Fruit fly (Drosophila melanogaster) whole organism, embryonic: ENCODE results near the gene CG31548.

Experiments
- Aef1 ChIP-seq: fragments of 200-800 bp; sonication (Bioruptor generic); IDR thresholded peaks from 3 replicates; pipeline ENCODE4 v1.3.6; 2022; ENCODE audit warnings: missing biosample characterization, missing genetic modification characterization
- Atf3 ChIP-seq: fragments of 200-800 bp; sonication (Bioruptor generic); optimal IDR thresholded peaks from 3 replicates; lab custom pipeline; 2016; ENCODE audit warnings: missing biosample characterization, missing genetic modification characterization
- CG10267 ChIP-seq: fragments of 200-800 bp; sonication (Bioruptor generic); optimal IDR thresholded peaks from 2 replicates; lab custom pipeline; 2018; ENCODE audit warnings: missing biosample characterization, mild to moderate bottlenecking, missing genetic modification characterization, moderate library complexity
- CG11456 ChIP-seq: fragments of 200-800 bp; sonication (Bioruptor generic); IDR thresholded peaks from 3 replicates; pipeline ENCODE4 v1.3.6; 2022; ENCODE audit warnings: missing biosample characterization, missing genetic modification characterization
- CG12071 ChIP-seq: fragments of 200-800 bp; sonication (Bioruptor generic); optimal IDR thresholded peaks from 3 replicates; lab custom pipeline; 2018; ENCODE audit warnings: missing biosample characterization, mild to moderate bottlenecking, missing genetic modification characterization
- CG12659 ChIP-seq: fragments of 200-800 bp; sonication (Bioruptor generic); optimal IDR thresholded peaks from 3 replicates; lab custom pipeline; 2017; ENCODE audit warnings: mild to moderate bottlenecking, missing biosample characterization, missing genetic modification reagents, missing genetic modification characterization
- CG13123 ChIP-seq: fragments of 200-800 bp; sonication (Bioruptor generic); optimal IDR thresholded peaks from 2 replicates; lab custom pipeline; 2016; ENCODE audit warnings: missing biosample characterization, missing genetic modification characterization
- CG13624 ChIP-seq: fragments of 200-800 bp; sonication (Bioruptor generic); optimal IDR thresholded peaks from 2 replicates; lab custom pipeline; 2016; ENCODE audit warnings: missing biosample characterization, missing genetic modification characterization
- CG14014 ChIP-seq: fragments of 200-800 bp; sonication (Bioruptor generic); IDR thresholded peaks from 2 replicates; pipeline ENCODE4 v1.3.6; 2022; ENCODE audit warnings: missing biosample characterization, missing genetic modification characterization
- CG14965 ChIP-seq: fragments of 200-800 bp; sonication (Bioruptor generic); optimal IDR thresholded peaks from 2 replicates; lab custom pipeline; 2016; ENCODE audit warnings: missing biosample characterization, missing genetic modification characterization, borderline replicate concordance
- CG17361 ChIP-seq: fragments of 200-800 bp; sonication (Bioruptor generic); IDR thresholded peaks from 3 replicates; pipeline ENCODE4 v1.3.6; 2022; ENCODE audit warnings: missing biosample characterization, missing genetic modification characterization
- CG17612 ChIP-seq: fragments of 200-800 bp; sonication (Bioruptor generic); IDR thresholded peaks from 2 replicates; pipeline ENCODE4 v1.3.6; 2022; ENCODE audit warnings: missing biosample characterization, missing genetic modification characterization
- CG2875 ChIP-seq: fragments of 200-800 bp; sonication (Bioruptor generic); optimal IDR thresholded peaks from 2 replicates; lab custom pipeline; 2017; ENCODE audit warnings: missing biosample characterization, mild to moderate bottlenecking, missing genetic modification characterization, missing genetic modification reagents
- CG3726 ChIP-seq: fragments of 200-800 bp; sonication (Bioruptor generic); IDR thresholded peaks from 3 replicates; pipeline ENCODE4, ENCODE4 v1.3.6; 2022; ENCODE audit warnings: missing biosample characterization, missing genetic modification characterization
- CG6254 ChIP-seq: fragments of 200-800 bp; sonication (Bioruptor generic); optimal IDR thresholded peaks from 3 replicates; lab custom pipeline; 2017; ENCODE audit warnings: mild to moderate bottlenecking, missing biosample characterization, missing genetic modification reagents, missing genetic modification characterization
- CG7745 ChIP-seq: fragments of 200-800 bp; sonication (Bioruptor generic); optimal IDR thresholded peaks from 2 replicates; lab custom pipeline; 2018; ENCODE audit warnings: missing biosample characterization, mild to moderate bottlenecking, missing genetic modification characterization, moderate library complexity
- CG9215 ChIP-seq: fragments of 200-800 bp; sonication (Bioruptor generic); IDR thresholded peaks from 2 replicates; pipeline ENCODE4 v1.3.6; 2022; ENCODE audit warnings: missing biosample characterization, missing genetic modification characterization
- CG9727 ChIP-seq: fragments of 200-800 bp; sonication (Bioruptor generic); optimal IDR thresholded peaks from 3 replicates; lab custom pipeline; 2017; ENCODE audit warnings: missing biosample characterization, mild to moderate bottlenecking, missing genetic modification characterization
- Dip2 ChIP-seq: fragments of 200-800 bp; sonication (Bioruptor generic); IDR thresholded peaks from 2 replicates; pipeline ENCODE4 v1.3.6; 2022; ENCODE audit warnings: missing biosample characterization, missing genetic modification characterization
- Dref ChIP-seq: fragments of 200-800 bp; sonication (Bioruptor generic); IDR thresholded peaks from 2 replicates; pipeline ENCODE4 v1.3.6; 2022; ENCODE audit warnings: missing biosample characterization, missing genetic modification characterization
- Eip74EF ChIP-seq, 2 experiments: fragments of 200-800 bp in 1 of 2; fragments of >200 bp in 1 of 2; sonication (Bioruptor generic) in 1 of 2; optimal IDR thresholded peaks; 2 replicates each; lab custom pipeline; 2017 to 2019; ENCODE audit warnings: missing biosample characterization in 2 of 2, missing genetic modification characterization in 2 of 2, mild to moderate bottlenecking in 1 of 2, moderate library complexity in 1 of 2
- Ets65A ChIP-seq: fragments of 200-800 bp; sonication (Bioruptor generic); peaks from one replicate; lab custom pipeline; 2016; ENCODE audit warnings: missing biosample characterization, missing genetic modification characterization
- HLH54F ChIP-seq: fragments of 200-800 bp; sonication (Bioruptor generic); optimal IDR thresholded peaks from 3 replicates; lab custom pipeline; 2016; ENCODE audit warnings: missing biosample characterization, missing genetic modification characterization
- Hsf ChIP-seq: fragments of 200-800 bp; sonication (Bioruptor generic); optimal IDR thresholded peaks from 3 replicates; lab custom pipeline; 2016; ENCODE audit warnings: missing biosample characterization, missing genetic modification characterization
- MESR4 ChIP-seq: fragments of 200-800 bp; sonication (Bioruptor generic); optimal IDR thresholded peaks from 2 replicates; lab custom pipeline; 2018; ENCODE audit warnings: missing biosample characterization, mild to moderate bottlenecking, missing genetic modification characterization, moderate library complexity
- Neu2 ChIP-seq: fragments of 200-800 bp; sonication (Bioruptor generic); optimal IDR thresholded peaks from 3 replicates; lab custom pipeline; 2016; ENCODE audit warnings: missing biosample characterization, missing genetic modification characterization, borderline replicate concordance
- Side ChIP-seq: fragments of 200-800 bp; sonication (Bioruptor generic); optimal IDR thresholded peaks from 2 replicates; lab custom pipeline; 2016; ENCODE audit warnings: missing biosample characterization, missing genetic modification characterization
- Sry-δ ChIP-seq: fragments of 200-800 bp; sonication (Bioruptor generic); optimal IDR thresholded peaks from 2 replicates; lab custom pipeline; 2016; ENCODE audit warnings: missing biosample characterization, missing genetic modification characterization
- Taf1 ChIP-seq: fragments of 200-800 bp; sonication (Bioruptor generic); IDR thresholded peaks from 2 replicates; pipeline ENCODE4 v1.3.6; 2022; ENCODE audit warnings: missing biosample characterization, missing genetic modification characterization
- Xbp1 ChIP-seq: fragments of 200-800 bp; sonication (Bioruptor generic); optimal IDR thresholded peaks from 3 replicates; lab custom pipeline; 2016; ENCODE audit warnings: missing biosample characterization, mild to moderate bottlenecking, missing genetic modification characterization
- YL-1 ChIP-seq: fragments of 200-800 bp; sonication (Bioruptor generic); optimal IDR thresholded peaks from 3 replicates; lab custom pipeline; 2017; ENCODE audit warnings: missing biosample characterization, mild to moderate bottlenecking, missing genetic modification characterization
- ase ChIP-seq: fragments of 200-800 bp; sonication (Bioruptor generic); IDR thresholded peaks from 3 replicates; pipeline ENCODE4 v1.3.6; 2022; ENCODE audit warnings: missing biosample characterization, missing genetic modification characterization
- caup ChIP-seq: fragments of 200-800 bp; sonication (Bioruptor generic); optimal IDR thresholded peaks from 3 replicates; lab custom pipeline; 2017; ENCODE audit warnings: missing biosample characterization, mild to moderate bottlenecking, missing genetic modification characterization, moderate library complexity; ENCODE audit not compliant: severe bottlenecking
- eyg ChIP-seq: fragments of 200-800 bp; sonication (Bioruptor generic); optimal IDR thresholded peaks from 3 replicates; lab custom pipeline; 2016; ENCODE audit warnings: missing biosample characterization, missing genetic modification characterization
- her ChIP-seq: fragments of 200-800 bp; sonication (Bioruptor generic); optimal IDR thresholded peaks from 2 replicates; lab custom pipeline; 2016; ENCODE audit warnings: missing biosample characterization, missing genetic modification characterization
- inv ChIP-seq: fragments of 200-800 bp; sonication (Bioruptor generic); IDR thresholded peaks from 2 replicates; pipeline ENCODE4 v1.3.6; 2022; ENCODE audit warnings: missing biosample characterization, missing genetic modification characterization; ENCODE audit not compliant: partially characterized antibody
- mam ChIP-seq: fragments of 200-800 bp; sonication (Bioruptor generic); optimal IDR thresholded peaks from 3 replicates; lab custom pipeline; 2016; ENCODE audit warnings: missing biosample characterization, missing genetic modification characterization
- mld ChIP-seq: fragments of 200-800 bp; sonication (Bioruptor generic); IDR thresholded peaks from 3 replicates; pipeline ENCODE4 v1.3.6; 2022; ENCODE audit warnings: missing biosample characterization, missing genetic modification characterization; ENCODE audit not compliant: partially characterized antibody
- nerfin-1 ChIP-seq: fragments of 200-800 bp; sonication (Bioruptor generic); optimal IDR thresholded peaks from 3 replicates; lab custom pipeline; 2019; ENCODE audit warnings: missing biosample characterization, mild to moderate bottlenecking, missing genetic modification characterization, moderate library complexity
- nom ChIP-seq: fragments of 200-800 bp; sonication (Bioruptor generic); optimal IDR thresholded peaks from 2 replicates; lab custom pipeline; 2017; ENCODE audit warnings: missing biosample characterization, missing genetic modification characterization, mild to moderate bottlenecking, moderate library complexity, missing genetic modification reagents
- pan ChIP-seq, 4 experiments: fragments of >200 bp in 3 of 4; fragments of 200-800 bp in 1 of 4; sonication (Bioruptor generic) in 1 of 4; optimal IDR thresholded peaks in 3 of 4; IDR thresholded peaks in 1 of 4; 2 replicates each; pipeline versions ENCODE4 v1.3.6 to Lab custom; 2017 to 2022; ENCODE audit warnings: missing biosample characterization in 2 of 4, missing genetic modification characterization in 2 of 4, mixed read lengths in 1 of 4
- rib ChIP-seq: fragments of 200-800 bp; sonication (Bioruptor generic); IDR thresholded peaks from 2 replicates; pipeline ENCODE4 v1.3.6; 2022; ENCODE audit warnings: missing biosample characterization, missing genetic modification characterization
- shn ChIP-seq: fragments of 200-800 bp; sonication (Bioruptor generic); optimal IDR thresholded peaks from 3 replicates; lab custom pipeline; 2016; ENCODE audit warnings: missing biosample characterization, missing genetic modification characterization
- sima ChIP-seq: fragments of 200-800 bp; sonication (Bioruptor generic); optimal IDR thresholded peaks from 2 replicates; lab custom pipeline; 2016; ENCODE audit warnings: missing biosample characterization, missing genetic modification characterization
- trem ChIP-seq: fragments of 200-800 bp; optimal IDR thresholded peaks from 3 replicates; lab custom pipeline; 2019; ENCODE audit warnings: missing biosample characterization, mild to moderate bottlenecking, missing genetic modification characterization, moderate library complexity
- zen2 ChIP-seq: fragments of 200-800 bp; sonication (Bioruptor generic); IDR thresholded peaks from 3 replicates; pipeline ENCODE4 v1.3.6; 2022; ENCODE audit warnings: missing biosample characterization, missing genetic modification characterization; ENCODE audit not compliant: partially characterized antibody
- zfh2 ChIP-seq: fragments of 200-800 bp; sonication (Bioruptor generic); optimal IDR thresholded peaks from 2 replicates; lab custom pipeline; 2016; ENCODE audit warnings: missing biosample characterization, missing genetic modification characterization

CG31548 gene

DNA sequence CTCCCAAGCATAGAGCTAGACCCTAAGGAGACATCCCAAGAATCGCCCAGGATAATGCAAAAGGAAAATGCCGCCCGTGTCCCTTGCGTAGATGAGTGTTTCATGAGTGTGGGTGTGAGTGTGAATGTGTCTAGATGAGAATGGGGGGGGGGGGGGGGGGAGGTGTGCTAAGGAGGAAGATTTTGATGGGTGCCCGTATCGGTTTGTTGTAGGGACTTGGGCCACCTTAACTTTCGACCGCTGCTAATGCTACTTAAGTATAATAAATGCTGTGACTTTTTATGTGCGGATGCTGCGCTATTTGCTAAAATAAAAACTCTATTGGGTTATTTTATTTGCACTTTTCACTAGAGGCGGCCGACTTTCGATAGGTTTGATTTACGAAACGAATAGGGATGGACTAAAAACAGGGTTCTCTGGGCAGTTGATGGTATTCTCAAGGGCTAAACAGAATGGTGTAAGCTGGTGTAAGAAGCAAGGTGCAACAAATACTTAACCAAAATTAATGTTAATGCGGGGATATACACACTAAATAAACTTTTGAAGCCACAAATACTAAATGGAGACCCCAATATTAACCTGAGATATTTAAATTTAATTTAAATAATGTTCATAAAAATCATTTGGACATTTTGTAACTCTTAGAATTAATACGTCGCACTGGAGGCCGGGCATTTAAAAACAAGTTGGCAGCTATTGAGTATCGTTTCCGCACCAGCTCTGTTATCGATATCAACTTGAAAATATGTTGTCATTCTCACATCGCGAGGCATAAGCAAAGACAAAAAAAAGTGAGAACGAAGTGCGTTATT is 32.5 kb upstream of the CG31548 start, which contains the start of the genes Xe7 and Atg17 (continued):
- TF ChIP-seq mld (GFP tag; lab: Robert Waterston, UW) (no peak), pan (optimal IDR thresholded peaks at IDR 0.05; lab: Kevin White, UChicago) (no peak), pan (GFP tag; optimal IDR thresholded peaks at IDR 0.05 in 1 of 2, IDR thresholded peaks at IDR 0.05 in 1 of 2) (peak in 1 of 2 experiments; percentile 91), Hsf (GFP tag; lab: Kevin White, UChicago) (peak; percentile 95), Aef1 (GFP tag; lab: Robert Waterston, UW) (peak; percentile 90), CG7745 (tag; lab: Kevin White, UChicago) (no peak), ase (GFP tag; lab: Robert Waterston, UW) (peak; percentile 85), CG13624 (GFP tag; lab: Kevin White, UChicago) (peak; percentile 71), YL-1 (GFP tag; lab: Kevin White, UChicago) (peak; percentile 72), Ets65A (GFP tag; lab: Kevin White, UChicago) (peak; percentile 99), mam (GFP tag; lab: Kevin White, UChicago) (peak; percentile 96), CG12659 (GFP tag; lab: Kevin White, UChicago) (peak; percentile 94), Sry-δ (GFP tag; lab: Kevin White, UChicago) (peak; percentile 93), Xbp1 (GFP tag; lab: Kevin White, UChicago) (peak; percentile 95), CG9727 (GFP tag; lab: Kevin White, UChicago) (peak; percentile 91), Atf3 (GFP tag; lab: Kevin White, UChicago) (peak; percentile 85), CG13123 (peak; percentile 78), zfh2 (GFP tag; lab: Kevin White, UChicago) (peak; percentile 97), CG11456 (GFP tag; lab: Robert Waterston, UW) (peak; percentile 92), CG14014 (GFP tag; lab: Robert Waterston, UW) (peak; percentile 87), Taf1 (GFP tag; lab: Robert Waterston, UW) (peak; percentile 86), Side (GFP tag; lab: Kevin White, UChicago) (peak; percentile 62), CG17612 (GFP tag; lab: Robert Waterston, UW) (peak; percentile 83), CG9215 (GFP tag; lab: Robert Waterston, UW) (peak; percentile 96), shn (GFP tag; lab: Kevin White, UChicago) (peak; percentile 82), zen2 (no peak; the same call in 2 of the 3 replicates), nom (GFP tag; lab: Kevin White, UChicago) (peak; percentile 31), CG3726 (GFP tag; lab: Robert Waterston, UW) (peak; percentile 73; the same call in 2 of the 3 replicates), CG2875 (GFP tag; lab: Kevin White, UChicago) (peak; percentile 46), Dref (GFP tag; lab: Robert Waterston, UW) (peak; percentile 70), trem (peak; percentile 99), her (GFP tag; lab: Kevin White, UChicago) (peak; percentile 62), MESR4 (GFP tag; lab: Kevin White, UChicago) (peak; percentile 96), rib (GFP tag; lab: Robert Waterston, UW) (peak; percentile 76; the same call in 1 of the 2 replicates), CG12071 (GFP tag; lab: Kevin White, UChicago) (peak; percentile 65), CG6254 (GFP tag; lab: Kevin White, UChicago) (peak; percentile 41), sima (no peak), HLH54F (GFP tag; lab: Kevin White, UChicago) (peak; percentile 93), CG10267 (tag; lab: Kevin White, UChicago) (peak; percentile 87), inv (GFP tag; lab: Robert Waterston, UW) (peak; percentile 49; the same call in 1 of the 2 replicates), Eip74EF (GFP tag; optimal IDR thresholded peaks at IDR 0.05; lab: Kevin White, UChicago) (peak in 1 of 2 experiments; percentile 75), nerfin-1 (tag; lab: Kevin White, UChicago) (peak; percentile 82), eyg (GFP tag; lab: Kevin White, UChicago) (peak; percentile 57), CG17361 (GFP tag; lab: Robert Waterston, UW) (peak; percentile 97), Neu2 (GFP tag; lab: Kevin White, UChicago) (peak; percentile 27), caup (peak; percentile 85), CG14965 (GFP tag; lab: Kevin White, UChicago) (no peak), Dip2 (GFP tag; lab: Robert Waterston, UW) (peak; percentile 52; the same call in 1 of the 2 replicates)
